Worm (Caenorhabditis elegans): ENCODE results near the gene grl-1.

Gene grl-1

DNA sequence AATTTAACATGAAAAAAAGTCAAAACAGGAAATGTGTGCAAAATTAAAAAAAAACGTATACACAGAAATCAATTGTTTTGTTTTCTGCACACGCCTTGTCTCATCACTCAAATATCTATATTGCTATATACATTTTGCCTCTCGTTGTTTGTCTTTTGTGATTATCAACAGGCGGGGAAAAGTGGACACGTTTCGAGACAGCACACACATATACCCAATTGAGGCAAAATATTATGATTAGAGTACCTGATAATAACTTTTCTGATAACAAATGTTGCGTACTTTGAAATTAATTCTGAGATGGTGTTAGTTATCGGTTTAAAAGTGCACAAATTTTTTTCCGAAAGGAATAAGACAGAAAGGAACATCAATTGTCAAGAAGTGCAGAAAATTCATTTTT, 26.2 kb upstream of the grl-1 start:
- TF ChIP-seq klf-2 (GFP tag; conservative IDR thresholded peaks at IDR 0.05): no peak
- no peak for TF ChIP-seq ref-1 (GFP tag; conservative IDR thresholded peaks at IDR 0.05)
- no peak for TF ChIP-seq ztf-29 (GFP tag; IDR thresholded peaks at IDR 0.05)

DNA sequence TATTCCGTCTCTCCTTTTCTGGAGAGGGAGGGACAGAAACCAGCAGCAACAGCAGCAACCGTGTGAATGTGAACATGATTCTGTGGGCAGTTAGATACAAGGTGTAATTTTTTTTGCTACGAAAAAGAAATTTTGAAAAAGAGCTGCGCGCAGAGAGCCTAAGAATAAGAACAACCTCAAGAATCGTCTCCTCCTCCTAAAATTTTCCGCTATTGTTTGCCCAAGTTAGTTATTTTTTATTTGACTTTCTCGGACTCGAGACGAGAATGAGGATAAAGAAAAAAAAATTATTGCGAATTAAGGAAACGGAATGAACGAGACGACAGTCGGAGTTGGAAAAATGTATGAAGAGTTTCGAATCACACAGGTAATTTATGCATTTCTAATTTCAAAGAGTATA, 24.9 kb upstream of the grl-1 start, which contains the start of gene glb-5:
Gene glb-5, plus strand, starts transcription at position 301 of the 400 bp plus-strand sequence.
- no peak for TF ChIP-seq ztf-23 (GFP tag; IDR thresholded peaks at IDR 0.05)
- TF ChIP-seq cog-1 (tag; optimal IDR thresholded peaks at IDR 0.05): no peak
- no peak for TF ChIP-seq ztf-29 (GFP tag; IDR thresholded peaks at IDR 0.05)
- TF ChIP-seq ref-1 (GFP tag; conservative IDR thresholded peaks at IDR 0.05): no peak
- no peak for TF ChIP-seq med-1 (GFP tag; optimal IDR thresholded peaks at IDR 0.05; ENCODE audit: insufficient read depth)
- TF ChIP-seq flt-1 (GFP tag; IDR thresholded peaks at IDR 0.05): no peak
- no peak for TF ChIP-seq klf-2 (GFP tag; conservative IDR thresholded peaks at IDR 0.05)
- no peak for TF ChIP-seq T22C8.4 (GFP tag; IDR thresholded peaks at IDR 0.05)
- TF ChIP-seq tab-1 (GFP tag; IDR thresholded peaks at IDR 0.05): no peak

DNA sequence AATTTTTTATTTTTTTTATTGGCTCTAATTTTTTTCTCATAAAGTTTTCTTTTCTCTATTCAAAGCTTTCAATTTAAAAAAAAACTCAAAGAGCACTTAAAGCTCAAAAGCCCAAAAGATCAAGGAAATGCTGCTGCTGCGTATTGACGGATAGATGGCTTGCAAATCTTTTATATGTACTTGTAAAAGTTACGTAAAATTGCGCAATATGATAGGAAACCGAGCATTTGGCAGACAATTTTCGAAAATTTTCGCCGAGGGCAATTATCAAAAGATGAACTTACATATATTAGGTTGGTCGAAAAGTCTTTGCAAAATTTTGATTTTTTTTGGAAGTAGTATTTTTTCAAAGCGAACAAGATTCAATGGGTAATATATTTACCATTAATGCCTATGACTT, 14.8 kb upstream of the grl-1 start:
- TF ChIP-seq tab-1 (GFP tag; IDR thresholded peaks at IDR 0.05): no peak

DNA sequence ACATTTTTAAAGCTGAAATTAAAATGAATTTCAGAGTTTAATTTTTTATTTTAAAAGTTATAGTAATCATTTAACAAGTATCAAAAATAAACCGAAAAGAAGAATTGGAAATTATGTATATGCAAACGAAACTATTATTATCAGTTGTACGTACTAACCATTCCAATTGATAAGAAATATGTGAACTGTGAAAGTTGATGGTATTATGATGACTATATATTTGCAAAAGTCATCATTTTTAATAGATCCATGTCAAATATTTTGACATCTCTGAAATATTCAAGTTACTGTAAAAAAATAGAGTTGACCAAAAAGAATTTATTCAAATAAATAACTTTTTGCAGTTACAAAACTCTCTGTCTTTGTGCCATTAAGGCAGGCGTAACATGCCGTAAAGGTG, 14.4 kb upstream of the grl-1 start, which contains the start of gene ugt-48:
Gene ugt-48, minus strand, starts transcription at position 12 of the 400 bp plus-strand sequence.
- no peak for TF ChIP-seq tab-1 (GFP tag; IDR thresholded peaks at IDR 0.05)
- no peak for TF ChIP-seq ztf-29 (GFP tag; IDR thresholded peaks at IDR 0.05)
- no peak for TF ChIP-seq ztf-23 (GFP tag; IDR thresholded peaks at IDR 0.05)
- no peak for TF ChIP-seq cog-1 (tag; optimal IDR thresholded peaks at IDR 0.05)
- TF ChIP-seq T22C8.4 (GFP tag; IDR thresholded peaks at IDR 0.05): no peak
- no peak for TF ChIP-seq flt-1 (GFP tag; IDR thresholded peaks at IDR 0.05)
- TF ChIP-seq med-1 (GFP tag; optimal IDR thresholded peaks at IDR 0.05; ENCODE audit: insufficient read depth): no peak
- TF ChIP-seq ref-1 (GFP tag; conservative IDR thresholded peaks at IDR 0.05): no peak
- TF ChIP-seq klf-2 (GFP tag; conservative IDR thresholded peaks at IDR 0.05): no peak

DNA sequence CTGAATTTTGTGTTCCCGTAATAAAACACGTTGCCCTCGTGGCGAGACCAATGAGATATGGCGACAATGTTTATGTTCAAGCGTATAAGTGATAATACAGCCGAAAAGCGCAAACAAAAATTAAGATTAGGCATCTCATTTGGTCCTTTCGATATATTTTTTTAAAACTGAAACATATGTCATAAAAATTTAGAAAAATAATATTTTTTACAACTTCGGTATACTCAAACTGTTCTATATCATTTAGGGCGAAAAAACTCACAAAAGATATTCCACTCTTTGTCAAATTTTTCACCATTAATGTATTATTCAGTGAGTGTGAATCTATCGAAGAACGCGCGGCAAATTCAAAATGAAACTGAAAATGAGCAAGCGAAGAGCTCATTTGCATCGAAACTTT, 4.8 kb upstream of the grl-1 start, which contains the start of gene cft-1:
Gene cft-1, plus strand, starts transcription at position 301 of the 400 bp plus-strand sequence.
- TF ChIP-seq cog-1 (tag; optimal IDR thresholded peaks at IDR 0.05): no peak
- no peak for TF ChIP-seq ztf-29 (GFP tag; IDR thresholded peaks at IDR 0.05)
- TF ChIP-seq med-1 (GFP tag; optimal IDR thresholded peaks at IDR 0.05; ENCODE audit: insufficient read depth): no peak
- no peak for TF ChIP-seq ref-1 (GFP tag; conservative IDR thresholded peaks at IDR 0.05)
- no peak for TF ChIP-seq ztf-23 (GFP tag; IDR thresholded peaks at IDR 0.05)
- TF ChIP-seq T22C8.4 (GFP tag; IDR thresholded peaks at IDR 0.05): no peak
- no peak for TF ChIP-seq flt-1 (GFP tag; IDR thresholded peaks at IDR 0.05)
- TF ChIP-seq klf-2 (GFP tag; conservative IDR thresholded peaks at IDR 0.05): no peak
- no peak for TF ChIP-seq tab-1 (GFP tag; IDR thresholded peaks at IDR 0.05)

DNA sequence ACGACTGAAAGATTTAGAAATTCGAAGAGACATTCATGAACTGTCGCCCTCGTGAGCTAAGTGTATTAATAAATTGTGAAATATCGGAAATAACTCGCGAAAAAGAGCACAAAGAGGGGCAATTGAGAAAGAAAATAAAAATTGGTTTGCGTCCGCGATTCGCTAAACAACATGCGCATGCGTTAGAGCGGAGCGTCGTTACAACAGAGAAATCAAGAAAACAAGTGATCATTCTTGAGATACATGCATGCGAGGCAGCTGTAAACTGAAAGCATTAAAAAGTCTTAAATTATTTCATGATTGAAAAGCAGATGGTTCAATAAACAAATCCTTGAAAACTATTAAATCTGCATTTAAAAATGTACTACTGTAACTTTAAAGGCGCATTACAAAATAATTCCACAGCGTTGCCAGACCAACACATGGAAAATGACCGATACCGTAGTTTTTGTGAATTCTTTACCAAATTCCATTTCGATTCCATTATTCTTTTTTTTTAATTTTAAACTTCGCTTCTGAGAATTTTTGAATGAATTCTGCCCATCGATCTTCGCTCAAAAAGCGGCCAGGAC, 2.7 kb upstream of the grl-1 start, which contains the start of the genes cox-16 and syp-2:
Gene cox-16, minus strand, starts transcription at position 4 of the 572 bp plus-strand sequence.
Gene syp-2, plus strand, starts transcription at position 248 of the 572 bp plus-strand sequence.
- TF ChIP-seq tab-1 (GFP tag; IDR thresholded peaks at IDR 0.05) (no peak), ztf-23 (GFP tag; IDR thresholded peaks at IDR 0.05) (no peak), T22C8.4 (GFP tag; IDR thresholded peaks at IDR 0.05) (no peak), cog-1 (tag; optimal IDR thresholded peaks at IDR 0.05) (no peak), ref-1 (GFP tag; conservative IDR thresholded peaks at IDR 0.05) (no peak), med-1 (GFP tag; optimal IDR thresholded peaks at IDR 0.05; ENCODE audit: insufficient read depth) (no peak), flt-1 (GFP tag; IDR thresholded peaks at IDR 0.05) (no peak)

DNA sequence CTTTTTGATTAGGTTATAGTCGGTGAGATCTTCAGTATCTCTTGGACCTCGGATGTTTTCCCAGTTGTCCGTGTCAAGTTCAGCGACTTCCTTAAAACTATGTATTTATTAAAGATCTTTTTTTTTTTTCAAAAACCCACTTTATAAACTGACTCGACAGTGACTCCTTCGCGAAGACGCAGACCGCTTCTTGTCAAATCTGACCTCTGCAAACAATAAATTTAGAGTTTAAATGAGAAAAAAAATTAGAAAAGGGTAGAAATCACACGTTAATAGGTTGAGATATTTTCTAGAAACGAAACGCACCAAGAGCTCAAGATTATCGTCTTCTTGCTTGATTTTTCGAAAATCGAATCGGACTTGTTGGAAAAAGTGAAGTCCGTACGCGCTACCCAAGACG, 2.1 kb upstream of the grl-1 start, which contains the start of gene C24G6.8:
Gene C24G6.8, minus strand, starts transcription at position 101 of the 400 bp plus-strand sequence.
- TF ChIP-seq tab-1 (GFP tag; IDR thresholded peaks at IDR 0.05): no peak
- no peak for TF ChIP-seq cog-1 (tag; optimal IDR thresholded peaks at IDR 0.05)
- TF ChIP-seq med-1 (GFP tag; optimal IDR thresholded peaks at IDR 0.05; ENCODE audit: insufficient read depth): no peak
- TF ChIP-seq flt-1 (GFP tag; IDR thresholded peaks at IDR 0.05): no peak
- TF ChIP-seq klf-2 (GFP tag; conservative IDR thresholded peaks at IDR 0.05): no peak
- no peak for TF ChIP-seq ztf-23 (GFP tag; IDR thresholded peaks at IDR 0.05)
- TF ChIP-seq ztf-29 (GFP tag; IDR thresholded peaks at IDR 0.05): no peak
- TF ChIP-seq T22C8.4 (GFP tag; IDR thresholded peaks at IDR 0.05): no peak
- no peak for TF ChIP-seq ref-1 (GFP tag; conservative IDR thresholded peaks at IDR 0.05)

DNA sequence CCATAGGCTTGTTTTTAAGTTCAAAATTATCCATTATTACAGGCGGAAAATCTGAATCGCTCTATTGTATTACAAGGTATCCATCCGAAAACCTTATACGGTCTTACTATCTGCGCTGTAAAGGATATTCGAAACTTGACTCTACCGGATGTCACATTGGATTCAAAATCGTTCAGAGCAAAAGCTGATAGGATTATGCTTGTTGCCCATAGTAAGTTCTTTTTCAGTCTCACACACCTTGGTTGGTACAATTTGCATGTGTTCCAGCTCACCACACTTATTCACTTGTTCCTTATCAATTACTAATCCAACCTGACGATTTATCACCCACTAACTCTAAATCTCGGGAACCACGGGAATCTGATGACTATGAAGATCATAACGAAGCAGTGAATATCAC, 6.0 kb downstream of the grl-1 start:
- TF ChIP-seq ztf-23 (GFP tag; IDR thresholded peaks at IDR 0.05) (no peak), T22C8.4 (GFP tag; IDR thresholded peaks at IDR 0.05) (no peak), cog-1 (tag; optimal IDR thresholded peaks at IDR 0.05) (no peak), flt-1 (GFP tag; IDR thresholded peaks at IDR 0.05) (no peak), ztf-29 (GFP tag; IDR thresholded peaks at IDR 0.05) (no peak), tab-1 (GFP tag; IDR thresholded peaks at IDR 0.05) (no peak), med-1 (GFP tag; optimal IDR thresholded peaks at IDR 0.05; ENCODE audit: insufficient read depth) (no peak), ref-1 (GFP tag; conservative IDR thresholded peaks at IDR 0.05) (no peak), klf-2 (GFP tag; conservative IDR thresholded peaks at IDR 0.05) (no peak)

DNA sequence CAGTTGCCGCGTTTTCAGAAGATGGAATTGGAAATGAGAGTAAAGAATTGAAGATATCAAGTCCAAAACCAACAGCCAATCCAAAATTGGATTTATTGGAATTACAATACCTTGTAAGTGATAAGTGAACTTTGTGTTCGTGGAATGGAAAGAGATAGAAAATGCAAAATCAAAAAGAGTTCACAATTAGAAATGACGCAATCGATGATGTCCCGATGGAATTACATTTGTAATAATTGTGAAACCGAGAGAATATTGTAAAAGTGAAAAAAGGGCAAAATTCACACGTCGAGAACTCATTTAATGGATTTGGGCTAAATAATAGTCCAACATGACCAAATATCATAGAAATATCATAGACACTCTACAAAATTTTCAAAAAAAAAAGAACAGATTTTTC, 8.4 kb downstream of the grl-1 start:
- TF ChIP-seq ref-1 (GFP tag; conservative IDR thresholded peaks at IDR 0.05): no peak
- TF ChIP-seq tab-1 (GFP tag; IDR thresholded peaks at IDR 0.05): no peak
- TF ChIP-seq T22C8.4 (GFP tag; IDR thresholded peaks at IDR 0.05): no peak
- TF ChIP-seq med-1 (GFP tag; optimal IDR thresholded peaks at IDR 0.05; ENCODE audit: insufficient read depth): no peak

DNA sequence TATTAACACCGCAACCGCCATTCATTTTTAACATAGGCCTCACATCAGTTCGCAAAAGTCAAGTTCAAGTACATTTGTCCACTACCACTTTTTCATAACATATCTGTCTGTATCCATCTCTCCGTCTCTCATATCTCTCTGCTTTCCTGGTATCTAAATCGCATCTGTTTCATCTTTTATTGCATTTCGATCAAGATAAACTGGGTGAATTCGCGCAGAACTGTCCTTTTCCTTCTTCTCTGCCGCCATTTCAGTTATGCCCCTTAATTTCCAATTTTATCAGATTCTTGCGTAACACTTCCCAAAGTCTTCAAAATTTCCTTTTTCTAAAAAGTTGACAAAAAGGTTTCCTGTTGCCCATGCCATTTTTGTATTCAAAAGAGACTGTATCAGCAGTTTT, 10.4 kb downstream of the grl-1 start:
- TF ChIP-seq T22C8.4 (GFP tag; IDR thresholded peaks at IDR 0.05): no peak
- TF ChIP-seq flt-1 (GFP tag; IDR thresholded peaks at IDR 0.05): no peak
- no peak for TF ChIP-seq tab-1 (GFP tag; IDR thresholded peaks at IDR 0.05)
- TF ChIP-seq cog-1 (tag; optimal IDR thresholded peaks at IDR 0.05): no peak
- no peak for TF ChIP-seq klf-2 (GFP tag; conservative IDR thresholded peaks at IDR 0.05)
